Fruit fly (Drosophila melanogaster): ENCODE results near the gene CNMaR.

DNA sequence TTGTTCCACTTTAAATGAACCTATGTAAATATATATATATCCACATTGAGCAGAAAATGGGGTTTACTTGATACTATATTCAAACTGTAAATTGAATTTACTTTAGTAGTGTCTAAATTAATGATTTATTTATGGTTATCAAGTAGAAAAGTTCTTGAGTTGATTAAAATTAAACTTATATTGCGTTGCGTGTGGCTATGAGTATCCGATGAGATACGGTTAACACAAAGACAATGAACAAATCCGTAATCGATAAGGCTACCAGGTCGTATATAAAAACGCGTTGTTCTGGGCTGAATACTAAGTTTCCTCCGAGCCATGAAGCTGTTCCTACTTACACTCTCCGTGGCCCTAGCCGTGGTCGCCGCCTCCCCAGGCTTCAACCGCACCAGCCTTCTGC, 4.9 kb upstream of the CNMaR start, which contains the start of gene CG18179:
- TF ChIP-seq Sin3A (optimal IDR thresholded peaks at IDR 0.05) (no peak), ttk (optimal IDR thresholded peaks at IDR 0.05) (no peak), h (optimal IDR thresholded peaks at IDR 0.05) (no peak), psq (optimal IDR thresholded peaks at IDR 0.05) (no peak)
